Worm (Caenorhabditis elegans) whole organism, L1 larva: ENCODE measurements around the gene ndx-3.

Experiments
- F16B12.6 ChIP-seq: fragments of 150-350 bp; optimal IDR thresholded peaks from 2 replicates; lab custom pipeline; 2014; ENCODE audit warnings: missing biosample characterization, missing genetic modification characterization
- ceh-82 ChIP-seq, 3 experiments: fragments of 150-350 bp in 1 of 3; sonication (generic microtip) in 2 of 3; optimal IDR thresholded peaks; 2 replicates each; lab custom pipeline; 2014 to 2017; ENCODE audit warnings: missing biosample characterization in 3 of 3, missing genetic modification characterization in 3 of 3
- egl-27 ChIP-seq, 2 experiments: fragments of 150-350 bp in 1 of 2; sonication (generic microtip); optimal IDR thresholded peaks; 3 replicates each; lab custom pipeline; 2017 to 2018; ENCODE audit warnings: missing biosample characterization in 2 of 2, missing genetic modification characterization in 2 of 2, missing genetic modification reagents in 2 of 2
- irx-1 ChIP-seq: sonication (generic microtip); optimal IDR thresholded peaks from 2 replicates; lab custom pipeline; 2016; ENCODE audit warnings: missing genetic modification characterization, missing compliant biosample characterization
- lin-15B ChIP-seq: fragments of 150-350 bp; sonication (generic microtip); optimal IDR thresholded peaks from 3 replicates; lab custom pipeline; 2014; ENCODE audit warnings: missing biosample characterization, missing genetic modification characterization
- lsy-2 ChIP-seq, 2 experiments: fragments of 150-350 bp; optimal IDR thresholded peaks; 2 replicates each; lab custom pipeline; 2014; ENCODE audit warnings: missing biosample characterization in 2 of 2, missing genetic modification characterization in 2 of 2
- nhr-237 ChIP-seq: fragments of 150-350 bp; optimal IDR thresholded peaks from 2 replicates; lab custom pipeline; 2014; ENCODE audit warnings: missing biosample characterization, missing genetic modification characterization
- nhr-77 ChIP-seq: fragments of 150-350 bp; optimal IDR thresholded peaks from 2 replicates; lab custom pipeline; 2014; ENCODE audit warnings: missing biosample characterization, missing genetic modification characterization
- nhr-84 ChIP-seq: sonication (generic microtip); optimal IDR thresholded peaks from 2 replicates; lab custom pipeline; 2017; ENCODE audit warnings: missing biosample characterization, missing genetic modification characterization
- pqm-1 ChIP-seq: sonication (generic microtip); optimal IDR thresholded peaks from 3 replicates; lab custom pipeline; 2017; ENCODE audit warnings: missing biosample characterization, missing genetic modification characterization
- skn-1 ChIP-seq: fragments of 150-350 bp; optimal IDR thresholded peaks from 2 replicates; lab custom pipeline; 2014; ENCODE audit warnings: missing biosample characterization, missing genetic modification characterization
- snpc-4 ChIP-seq: fragments of 150-350 bp; optimal IDR thresholded peaks from 2 replicates; lab custom pipeline; 2014; ENCODE audit warnings: missing biosample characterization, missing genetic modification characterization
- tbx-2 ChIP-seq: sonication (generic microtip); optimal IDR thresholded peaks from 2 replicates; lab custom pipeline; 2016; ENCODE audit warnings: missing genetic modification characterization, missing compliant biosample characterization
- unc-130 ChIP-seq: fragments of 150-350 bp; optimal IDR thresholded peaks from 2 replicates; lab custom pipeline; 2017; ENCODE audit warnings: missing biosample characterization, missing genetic modification characterization, inconsistent platforms

DNA sequence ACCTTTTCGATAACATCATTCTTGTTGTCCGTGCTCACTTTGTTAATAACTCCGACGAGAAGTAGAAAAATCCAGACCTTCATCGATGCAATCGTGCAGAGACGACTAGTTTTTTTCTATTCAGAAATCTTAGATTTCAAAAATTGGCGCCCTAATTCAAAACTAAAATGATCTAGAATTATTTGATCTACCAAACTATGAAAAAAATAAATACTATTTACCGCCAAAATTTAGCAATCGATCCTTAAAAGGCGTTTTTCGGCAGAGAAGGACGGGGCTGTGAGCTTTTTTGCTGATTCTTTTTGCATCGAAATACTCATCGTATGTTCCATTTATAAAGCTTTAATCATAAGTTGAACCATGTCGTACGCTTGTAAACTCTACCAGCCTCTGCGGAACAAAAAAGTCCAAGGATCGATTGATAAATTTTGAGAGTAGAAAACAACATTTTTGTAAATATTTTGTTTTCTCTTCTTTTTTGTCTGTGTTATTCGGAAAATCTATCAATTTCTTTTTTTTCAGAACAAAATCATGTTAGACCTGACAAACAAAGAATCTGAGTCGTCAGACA lies 3.9 kb upstream of the ndx-3 start, which contains the start of the genes try-1 and zyg-12:
- TF ChIP-seq nhr-237 (tag; lab: Kevin White, UChicago) (no peak), nhr-77 (tag; lab: Kevin White, UChicago) (no peak), skn-1 (tag; lab: Kevin White, UChicago) (no peak), unc-130 (tag; lab: Kevin White, UChicago) (no peak), F16B12.6 (tag; lab: Kevin White, UChicago) (no peak), nhr-84 (tag; lab: Kevin White, UChicago) (no peak), ceh-82 (tag; optimal IDR thresholded peaks at IDR 0.05; lab: Kevin White, UChicago) (no peak), egl-27 (tag; optimal IDR thresholded peaks at IDR 0.05; lab: Kevin White, UChicago) (no peak), snpc-4 (tag; lab: Kevin White, UChicago) (no peak), tbx-2 (no peak), lin-15B (tag; lab: Kevin White, UChicago) (no peak), lsy-2 (tag; optimal IDR thresholded peaks at IDR 0.05; lab: Kevin White, UChicago) (no peak), irx-1 (tag; lab: Kevin White, UChicago) (no peak), pqm-1 (no peak)
